Worm (Caenorhabditis elegans): ENCODE measurements around the gene F44A2.3.

Gene F44A2.3

DNA sequence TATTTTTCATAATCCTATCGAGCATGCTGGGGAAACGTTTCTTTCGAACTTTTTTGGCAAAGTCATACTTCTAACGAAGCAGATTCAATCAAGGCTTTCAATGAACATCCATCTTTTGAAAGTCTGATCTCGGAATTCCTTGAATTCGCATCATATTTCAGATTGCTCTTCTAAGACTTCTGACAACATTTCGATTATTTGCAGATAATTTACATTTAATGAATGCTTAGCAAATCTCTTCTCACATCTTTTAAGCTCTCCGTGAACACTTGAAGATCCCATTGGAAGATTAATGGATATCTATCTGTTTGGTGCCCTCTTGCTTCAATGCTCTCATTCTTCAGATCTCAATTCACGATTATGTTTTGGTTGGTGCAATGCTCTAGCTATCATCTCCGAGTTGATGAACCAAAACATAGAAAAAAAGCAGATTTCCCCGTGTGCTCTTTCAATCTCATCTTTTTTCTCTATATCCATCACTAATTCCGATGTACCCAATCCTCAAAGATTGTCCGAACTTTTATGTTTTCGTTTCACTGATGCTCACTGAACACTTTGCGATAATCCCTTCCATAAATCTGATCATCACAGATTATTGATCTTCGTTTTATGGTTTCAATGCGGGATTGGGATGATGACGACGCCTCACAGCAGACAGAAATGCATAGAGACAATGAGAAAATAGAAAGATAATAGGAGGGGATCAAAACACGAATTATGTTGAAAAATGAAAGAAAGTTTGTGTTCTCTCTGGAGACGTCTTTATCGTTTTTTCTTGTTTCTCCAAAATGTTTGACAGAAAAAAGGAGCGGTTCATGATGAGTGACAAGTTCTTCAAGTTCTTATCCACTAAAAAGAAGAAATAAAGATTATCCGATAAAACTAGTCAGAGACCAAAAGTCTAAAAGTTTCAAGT is 30.8 kb upstream of the F44A2.3 start:
- no peak for TF ChIP-seq tbx-8 (GFP tag; optimal IDR thresholded peaks at IDR 0.05)
- TF ChIP-seq hlh-1 (tag; optimal IDR thresholded peaks at IDR 0.05), result no peak
- TF ChIP-seq drap-1 (GFP tag; optimal IDR thresholded peaks at IDR 0.05), result no peak
- no peak for TF ChIP-seq M03D4.4 (tag; optimal IDR thresholded peaks at IDR 0.05)
- peak; percentile 14 for TF ChIP-seq mab-5 (tag; optimal IDR thresholded peaks at IDR 0.05)
- no peak for TF ChIP-seq ceh-39 (tag; optimal IDR thresholded peaks at IDR 0.05)
- no peak for TF ChIP-seq snpc-4 (tag; optimal IDR thresholded peaks at IDR 0.05)
- TF ChIP-seq bed-3 (GFP tag; optimal IDR thresholded peaks at IDR 0.05), result no peak
- TF ChIP-seq lin-13 (tag; optimal IDR thresholded peaks at IDR 0.05), result no peak
- peak; percentile 5 for TF ChIP-seq unc-120 (tag; optimal IDR thresholded peaks at IDR 0.05; ENCODE audit: poor library complexity, severe bottlenecking)
- TF ChIP-seq nhr-28 (tag; optimal IDR thresholded peaks at IDR 0.05), result no peak
- peak; percentile 63 for TF ChIP-seq unc-62 (GFP tag; optimal IDR thresholded peaks at IDR 0.05)
- no peak for TF ChIP-seq mep-1 (tag; optimal IDR thresholded peaks at IDR 0.05)
- TF ChIP-seq ceh-43 (GFP tag; optimal IDR thresholded peaks at IDR 0.05), result no peak
- TF ChIP-seq ham-2 (GFP tag; optimal IDR thresholded peaks at IDR 0.05), result no peak
- TF ChIP-seq lin-32 (GFP tag; optimal IDR thresholded peaks at IDR 0.05), result no peak
- TF ChIP-seq nhr-237 (tag; optimal IDR thresholded peaks at IDR 0.05), result no peak
- TF ChIP-seq ztf-11 (tag; optimal IDR thresholded peaks at IDR 0.05), result no peak
- TF ChIP-seq lsy-2 (tag; optimal IDR thresholded peaks at IDR 0.05), result no peak
- no peak for TF ChIP-seq flh-1 (GFP tag; optimal IDR thresholded peaks at IDR 0.05)
- TF ChIP-seq nhr-76 (tag; optimal IDR thresholded peaks at IDR 0.05), result no peak

DNA sequence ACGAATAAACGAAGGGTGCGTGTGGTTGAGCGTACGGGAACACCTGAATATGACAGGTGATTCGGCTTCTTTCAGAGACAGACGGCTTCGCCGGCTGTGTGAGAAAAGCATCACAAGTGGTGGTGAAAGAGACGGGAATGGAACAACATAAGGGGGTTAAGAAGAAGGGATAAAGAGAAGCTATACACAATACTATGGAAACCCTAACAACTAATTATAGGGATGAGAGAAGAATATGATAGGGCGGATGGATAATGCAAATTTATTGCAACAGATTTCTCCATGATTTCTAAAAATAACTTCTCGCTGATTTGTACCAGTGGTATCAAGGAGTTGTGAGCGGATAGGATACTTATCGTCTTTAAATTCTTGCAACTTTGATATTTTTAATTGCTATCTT is 23.1 kb upstream of the F44A2.3 start, which contains the start of gene hlh-10:
Gene hlh-10 (minus strand): TSS at position 101 of the 400 bp plus-strand sequence.
- TF ChIP-seq cnd-1 (tag; optimal IDR thresholded peaks at IDR 0.05) (no peak), lsy-2 (tag; optimal IDR thresholded peaks at IDR 0.05) (no peak), nhr-237 (tag; optimal IDR thresholded peaks at IDR 0.05) (no peak), ham-2 (GFP tag; optimal IDR thresholded peaks at IDR 0.05) (no peak), ces-1 (GFP tag; optimal IDR thresholded peaks at IDR 0.05) (no peak), hlh-1 (tag; optimal IDR thresholded peaks at IDR 0.05) (no peak), sptf-1 (tag; optimal IDR thresholded peaks at IDR 0.05) (no peak), ceh-39 (tag; optimal IDR thresholded peaks at IDR 0.05) (no peak), zip-8 (tag; optimal IDR thresholded peaks at IDR 0.05) (no peak), pha-4 (tag; optimal IDR thresholded peaks at IDR 0.05) (no peak), mab-5 (tag; optimal IDR thresholded peaks at IDR 0.05) (no peak), ceh-83 (GFP tag; optimal IDR thresholded peaks at IDR 0.05) (no peak), unc-120 (tag; optimal IDR thresholded peaks at IDR 0.05; ENCODE audit: poor library complexity, severe bottlenecking) (no peak), bed-3 (GFP tag; optimal IDR thresholded peaks at IDR 0.05) (no peak), blmp-1 (tag; optimal IDR thresholded peaks at IDR 0.05) (no peak)

DNA sequence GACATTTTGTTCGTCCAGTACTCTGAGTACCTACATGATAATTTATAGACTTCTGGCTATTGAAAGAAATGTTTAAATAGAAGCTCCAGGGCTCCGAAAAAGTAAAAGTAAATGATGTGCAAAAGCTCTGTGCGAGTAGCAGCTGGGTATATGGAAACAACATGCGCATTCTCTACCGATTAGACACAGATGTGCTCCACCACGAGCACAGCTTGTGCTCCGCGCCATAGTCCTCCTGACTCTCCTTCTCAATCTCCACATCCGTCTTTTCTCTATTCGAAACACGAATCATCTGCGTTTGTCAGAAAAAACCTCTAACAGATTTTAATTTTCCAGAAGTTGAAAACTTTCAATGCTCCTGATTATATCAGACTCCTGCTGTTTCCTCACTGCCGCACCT is 21.8 kb upstream of the F44A2.3 start:
- no peak for TF ChIP-seq lin-32 (GFP tag; optimal IDR thresholded peaks at IDR 0.05)
- no peak for TF ChIP-seq pha-4 (tag; optimal IDR thresholded peaks at IDR 0.05)
- no peak for TF ChIP-seq snpc-4 (tag; optimal IDR thresholded peaks at IDR 0.05)
- TF ChIP-seq lsy-2 (tag; optimal IDR thresholded peaks at IDR 0.05), result no peak
- TF ChIP-seq nhr-28 (tag; optimal IDR thresholded peaks at IDR 0.05), result no peak
- TF ChIP-seq mab-5 (tag; optimal IDR thresholded peaks at IDR 0.05), result no peak
- TF ChIP-seq nhr-12 (tag; optimal IDR thresholded peaks at IDR 0.05), result no peak
- TF ChIP-seq unc-62 (GFP tag; optimal IDR thresholded peaks at IDR 0.05), result no peak
- TF ChIP-seq nhr-2 (tag; optimal IDR thresholded peaks at IDR 0.05), result no peak
- TF ChIP-seq ceh-43 (GFP tag; optimal IDR thresholded peaks at IDR 0.05), result no peak
- no peak for TF ChIP-seq flh-1 (GFP tag; optimal IDR thresholded peaks at IDR 0.05)
- no peak for TF ChIP-seq unc-120 (tag; optimal IDR thresholded peaks at IDR 0.05; ENCODE audit: poor library complexity, severe bottlenecking)
- no peak for TF ChIP-seq blmp-1 (tag; optimal IDR thresholded peaks at IDR 0.05)

DNA sequence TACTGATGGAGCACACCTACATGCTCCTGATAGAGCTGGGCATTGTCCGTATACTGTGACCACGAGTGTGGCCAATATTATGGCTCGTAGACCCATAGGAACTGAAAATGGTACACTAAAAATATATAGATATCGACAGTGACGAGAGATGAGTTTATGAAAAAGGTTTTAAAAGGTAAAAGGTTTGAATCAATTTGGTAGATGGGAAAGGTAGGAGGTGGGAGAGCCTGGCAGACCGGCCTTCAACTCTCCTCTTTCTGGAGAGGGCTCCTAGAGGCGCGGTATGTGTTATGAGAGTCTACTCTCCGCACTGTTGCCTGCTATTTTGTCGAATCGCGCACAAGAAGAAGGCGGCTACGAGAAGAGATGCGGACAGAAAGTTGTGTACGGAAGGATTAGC is 17.8 kb upstream of the F44A2.3 start, which contains the start of gene lron-2:
Gene lron-2 (minus strand): TSS at position 101 of the 400 bp plus-strand sequence.
- TF ChIP-seq ceh-43 (GFP tag; optimal IDR thresholded peaks at IDR 0.05), result no peak

DNA sequence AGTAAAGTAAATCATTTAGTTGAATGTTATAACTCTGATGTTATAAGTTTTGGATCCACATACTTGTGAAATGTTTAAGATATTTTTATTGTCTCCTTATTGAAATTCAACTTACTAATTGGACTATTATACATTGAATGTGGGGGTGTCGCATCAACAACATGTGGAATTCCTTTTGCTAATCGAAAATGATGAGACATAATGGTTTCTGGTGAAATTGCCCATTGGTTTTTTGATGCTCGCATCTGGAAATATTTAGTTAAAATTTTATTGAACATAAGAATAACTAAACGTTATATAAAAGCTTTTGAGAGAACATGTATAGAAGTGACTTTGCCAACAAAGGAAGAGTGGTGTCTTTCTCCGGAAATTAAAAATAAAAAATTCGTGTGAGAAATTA is 13.3 kb upstream of the F44A2.3 start, which contains the start of gene ZK682.7:
Gene ZK682.7 (minus strand): TSS at position 247 of the 400 bp plus-strand sequence.
- TF ChIP-seq sptf-1 (tag; optimal IDR thresholded peaks at IDR 0.05), result no peak
- no peak for TF ChIP-seq mep-1 (tag; optimal IDR thresholded peaks at IDR 0.05)
- TF ChIP-seq nhr-12 (tag; optimal IDR thresholded peaks at IDR 0.05), result no peak
- TF ChIP-seq cnd-1 (tag; optimal IDR thresholded peaks at IDR 0.05), result no peak
- TF ChIP-seq zip-8 (tag; optimal IDR thresholded peaks at IDR 0.05), result no peak
- no peak for TF ChIP-seq bed-3 (GFP tag; optimal IDR thresholded peaks at IDR 0.05)
- no peak for TF ChIP-seq nhr-2 (tag; optimal IDR thresholded peaks at IDR 0.05)
- TF ChIP-seq hlh-1 (tag; optimal IDR thresholded peaks at IDR 0.05), result no peak

Measured in whole organism, mixed stage, embryonic.